Fruit fly (Drosophila melanogaster) whole organism, embryonic: ENCODE data around the gene CG15643.

Source experiments
- CG10431 ChIP-seq: fragments of 200-800 bp; sonication (Bioruptor generic); optimal IDR thresholded peaks from 3 replicates; lab custom pipeline; 2018; ENCODE audit warnings: missing biosample characterization, mild to moderate bottlenecking, missing genetic modification characterization
- CG11695 ChIP-seq: fragments of 200-800 bp; sonication (Bioruptor generic); IDR thresholded peaks from 3 replicates; pipeline ENCODE4 v1.3.6; 2022; ENCODE audit warnings: missing biosample characterization, missing genetic modification characterization
- CG12219 ChIP-seq: fragments of 200-800 bp; sonication (Bioruptor generic); optimal IDR thresholded peaks from 3 replicates; lab custom pipeline; 2018; ENCODE audit warnings: missing biosample characterization, mild to moderate bottlenecking, missing genetic modification characterization
- CG12299 ChIP-seq: fragments of 200-800 bp; sonication (Bioruptor generic); optimal IDR thresholded peaks from 2 replicates; lab custom pipeline; 2018; ENCODE audit warnings: missing biosample characterization, mild to moderate bottlenecking, missing genetic modification characterization
- CG1233 ChIP-seq: fragments of 200-800 bp; sonication (Bioruptor generic); optimal IDR thresholded peaks from 4 replicates; lab custom pipeline; 2018; ENCODE audit warnings: missing biosample characterization, mild to moderate bottlenecking, missing genetic modification characterization
- CG13424 ChIP-seq: fragments of 200-800 bp; sonication (Bioruptor generic); optimal IDR thresholded peaks from 2 replicates; lab custom pipeline; 2019; ENCODE audit warnings: missing biosample characterization, mild to moderate bottlenecking, missing genetic modification characterization, moderate library complexity
- CG14667 ChIP-seq: fragments of 200-800 bp; sonication (Bioruptor generic); IDR thresholded peaks from 2 replicates; pipeline ENCODE4 v1.3.6; 2022; ENCODE audit warnings: missing biosample characterization, missing genetic modification characterization
- CG16813 ChIP-seq: fragments of 200-800 bp; sonication (Bioruptor generic); IDR thresholded peaks from 3 replicates; pipeline ENCODE4 v1.3.6; 2022; ENCODE audit warnings: missing biosample characterization, missing genetic modification characterization; ENCODE audit not compliant: partially characterized antibody
- CG16815 ChIP-seq: fragments of 200-800 bp; sonication (Bioruptor generic); optimal IDR thresholded peaks from 3 replicates; lab custom pipeline; 2017; ENCODE audit warnings: missing biosample characterization, mild to moderate bottlenecking, missing genetic modification characterization
- CG17385 ChIP-seq: fragments of 200-800 bp; sonication (Bioruptor generic); optimal IDR thresholded peaks from 3 replicates; lab custom pipeline; 2018; ENCODE audit warnings: missing biosample characterization, mild to moderate bottlenecking, missing genetic modification characterization
- CG18011 ChIP-seq: fragments of 200-800 bp; sonication (Bioruptor generic); optimal IDR thresholded peaks from 2 replicates; lab custom pipeline; 2017; ENCODE audit warnings: missing biosample characterization, missing genetic modification characterization, mild to moderate bottlenecking, moderate library complexity, missing genotype
- CG2875 ChIP-seq: fragments of 200-800 bp; sonication (Bioruptor generic); optimal IDR thresholded peaks from 2 replicates; lab custom pipeline; 2017; ENCODE audit warnings: missing biosample characterization, mild to moderate bottlenecking, missing genetic modification characterization, missing genetic modification reagents
- CG30020 ChIP-seq: fragments of 200-800 bp; optimal IDR thresholded peaks from 2 replicates; lab custom pipeline; 2019; ENCODE audit warnings: missing biosample characterization, mild to moderate bottlenecking, missing genetic modification characterization, moderate library complexity
- CG30403 ChIP-seq: fragments of 200-800 bp; sonication (Bioruptor generic); optimal IDR thresholded peaks from 3 replicates; lab custom pipeline; 2016; ENCODE audit warnings: missing biosample characterization, missing genetic modification characterization
- CG3281 ChIP-seq: fragments of 200-800 bp; sonication (Bioruptor generic); optimal IDR thresholded peaks from 3 replicates; lab custom pipeline; 2017; ENCODE audit warnings: missing biosample characterization, mild to moderate bottlenecking, missing genetic modification characterization
- CG4424 ChIP-seq: fragments of 200-800 bp; sonication (Bioruptor generic); optimal IDR thresholded peaks from 3 replicates; lab custom pipeline; 2016; ENCODE audit warnings: missing biosample characterization, missing genetic modification characterization
- CG4820 ChIP-seq: fragments of 200-800 bp; sonication (Bioruptor generic); optimal IDR thresholded peaks from 3 replicates; lab custom pipeline; 2016; ENCODE audit warnings: missing biosample characterization, missing genetic modification characterization
- CG6683 ChIP-seq: fragments of 200-800 bp; sonication (Bioruptor generic); optimal IDR thresholded peaks from 2 replicates; lab custom pipeline; 2017; ENCODE audit warnings: missing biosample characterization, mild to moderate bottlenecking, missing genetic modification characterization, missing genetic modification reagents
- CG6689 ChIP-seq: fragments of 200-800 bp; sonication (Bioruptor generic); IDR thresholded peaks from 2 replicates; pipeline ENCODE4 v1.3.6; 2022; ENCODE audit warnings: missing biosample characterization, missing genetic modification characterization
- CG6791 ChIP-seq: fragments of 200-800 bp; sonication (Bioruptor generic); IDR thresholded peaks from 3 replicates; pipeline ENCODE4 v1.3.6; 2022; ENCODE audit warnings: missing biosample characterization, missing genetic modification characterization; ENCODE audit not compliant: partially characterized antibody
- CG8944 ChIP-seq: fragments of 200-800 bp; sonication (Bioruptor generic); optimal IDR thresholded peaks from 3 replicates; lab custom pipeline; 2016; ENCODE audit warnings: missing biosample characterization, missing genetic modification characterization
- CG9727 ChIP-seq: fragments of 200-800 bp; sonication (Bioruptor generic); optimal IDR thresholded peaks from 3 replicates; lab custom pipeline; 2017; ENCODE audit warnings: missing biosample characterization, mild to moderate bottlenecking, missing genetic modification characterization
- CG9817 ChIP-seq: fragments of 200-800 bp; sonication (Bioruptor generic); optimal IDR thresholded peaks from 2 replicates; lab custom pipeline; 2018; ENCODE audit warnings: missing biosample characterization, mild to moderate bottlenecking, missing genetic modification characterization, moderate library complexity
- Doc2 ChIP-seq: fragments of 200-800 bp; sonication (Bioruptor generic); IDR thresholded peaks from 2 replicates; pipeline ENCODE4 v1.3.6; 2022; ENCODE audit warnings: missing biosample characterization, missing genetic modification characterization
- Dref ChIP-seq: fragments of 200-800 bp; sonication (Bioruptor generic); IDR thresholded peaks from 2 replicates; pipeline ENCODE4 v1.3.6; 2022; ENCODE audit warnings: missing biosample characterization, missing genetic modification characterization
- ERR ChIP-seq: fragments of 200-800 bp; sonication (Bioruptor generic); optimal IDR thresholded peaks from 2 replicates; lab custom pipeline; 2016; ENCODE audit warnings: missing biosample characterization, missing genetic modification characterization
- Hsf ChIP-seq: fragments of 200-800 bp; sonication (Bioruptor generic); optimal IDR thresholded peaks from 3 replicates; lab custom pipeline; 2016; ENCODE audit warnings: missing biosample characterization, missing genetic modification characterization
- NC2β ChIP-seq: fragments of 200-800 bp; sonication (Bioruptor generic); optimal IDR thresholded peaks from 2 replicates; lab custom pipeline; 2016; ENCODE audit warnings: missing biosample characterization, missing genetic modification characterization
- NFAT ChIP-seq: fragments of 200-800 bp; sonication (Bioruptor generic); IDR thresholded peaks from 2 replicates; pipeline ENCODE4 v1.3.6; 2022; ENCODE audit warnings: missing biosample characterization, missing genetic modification characterization
- Optix ChIP-seq: fragments of 200-800 bp; sonication (Bioruptor generic); IDR thresholded peaks from 3 replicates; pipeline ENCODE4 v1.3.6; 2022; ENCODE audit warnings: missing biosample characterization, missing genetic modification characterization
- Sox100B ChIP-seq: fragments of 200-800 bp; sonication (Bioruptor generic); optimal IDR thresholded peaks from 3 replicates; lab custom pipeline; 2018; ENCODE audit warnings: missing biosample characterization, mild to moderate bottlenecking, missing genetic modification characterization
- bsh ChIP-seq, 2 experiments: fragments of 200-800 bp; sonication (Bioruptor generic); optimal IDR thresholded peaks; 2 replicates each; lab custom pipeline; 2017 to 2018; ENCODE audit warnings: mild to moderate bottlenecking in 2 of 2, missing biosample characterization in 2 of 2, missing genetic modification characterization in 2 of 2, moderate library complexity in 1 of 2
- cato ChIP-seq: fragments of 200-800 bp; sonication (Bioruptor generic); optimal IDR thresholded peaks from 2 replicates; lab custom pipeline; 2016; ENCODE audit warnings: missing biosample characterization, missing genetic modification characterization, borderline replicate concordance
- da ChIP-seq: fragments of 200-800 bp; sonication (Bioruptor generic); optimal IDR thresholded peaks from 2 replicates; lab custom pipeline; 2016; ENCODE audit warnings: missing biosample characterization, missing genetic modification characterization
- esg ChIP-seq: fragments of 200-800 bp; sonication (Bioruptor generic); conservative IDR thresholded peaks from 2 replicates; pipeline ENCODE4 v1.3.6; 2022; ENCODE audit warnings: missing biosample characterization, missing genetic modification characterization
- exex ChIP-seq: fragments of 200-800 bp; sonication (Bioruptor generic); optimal IDR thresholded peaks from 4 replicates; lab custom pipeline; 2018; ENCODE audit warnings: missing biosample characterization, mild to moderate bottlenecking, missing genetic modification characterization, moderate library complexity
- gem ChIP-seq: fragments of 200-800 bp; sonication (Bioruptor generic); optimal IDR thresholded peaks from 2 replicates; lab custom pipeline; 2019; ENCODE audit warnings: missing biosample characterization, mild to moderate bottlenecking, missing genetic modification characterization, moderate library complexity
- gsb-n ChIP-seq: fragments of 200-800 bp; sonication (Bioruptor generic); optimal IDR thresholded peaks from 3 replicates; lab custom pipeline; 2018; ENCODE audit warnings: missing biosample characterization, mild to moderate bottlenecking, missing genetic modification characterization
- gt ChIP-seq: fragments of 200-800 bp; sonication (Bioruptor generic); IDR thresholded peaks from 2 replicates; pipeline ENCODE4 v1.3.6; 2022; ENCODE audit warnings: missing biosample characterization, missing genetic modification characterization
- ham ChIP-seq: fragments of 200-800 bp; sonication (Bioruptor generic); IDR thresholded peaks from 2 replicates; pipeline ENCODE4 v1.3.6; 2022; ENCODE audit warnings: missing biosample characterization, missing genetic modification characterization
- hkb ChIP-seq, 2 experiments: fragments of 200-800 bp in 1 of 2; fragments of >200 bp in 1 of 2; sonication (Bioruptor generic) in 1 of 2; IDR thresholded peaks in 1 of 2; optimal IDR thresholded peaks in 1 of 2; 2 replicates each; pipeline versions ENCODE4 v1.3.6 to Lab custom; 2017 to 2022; ENCODE audit warnings: missing biosample characterization in 1 of 2, missing genetic modification characterization in 1 of 2
- insv ChIP-seq, 2 experiments: fragments of 200-800 bp; sonication (Bioruptor generic); optimal IDR thresholded peaks; 3 replicates each; lab custom pipeline; 2016 to 2018; ENCODE audit warnings: missing biosample characterization in 2 of 2, missing genetic modification characterization in 2 of 2
- jumu ChIP-seq: fragments of 200-800 bp; sonication (Bioruptor generic); optimal IDR thresholded peaks from 3 replicates; lab custom pipeline; 2016; ENCODE audit warnings: missing biosample characterization, missing genetic modification characterization
- odd ChIP-seq: fragments of 200-800 bp; sonication (Bioruptor generic); optimal IDR thresholded peaks from 2 replicates; lab custom pipeline; 2017; ENCODE audit warnings: missing biosample characterization, mild to moderate bottlenecking, missing genetic modification characterization
- pum ChIP-seq: fragments of 200-800 bp; sonication (Bioruptor generic); optimal IDR thresholded peaks from 2 replicates; lab custom pipeline; 2016; ENCODE audit warnings: missing biosample characterization, missing genetic modification characterization
- schlank ChIP-seq: fragments of 200-800 bp; sonication (Bioruptor generic); optimal IDR thresholded peaks from 2 replicates; lab custom pipeline; 2018; ENCODE audit warnings: missing biosample characterization, mild to moderate bottlenecking, missing genetic modification characterization
- tap ChIP-seq: fragments of 200-800 bp; optimal IDR thresholded peaks from 3 replicates; lab custom pipeline; 2019; ENCODE audit warnings: missing biosample characterization, mild to moderate bottlenecking, missing genetic modification characterization, moderate library complexity
- unc-4 ChIP-seq: fragments of 200-800 bp; sonication (Bioruptor generic); IDR thresholded peaks from 2 replicates; pipeline ENCODE4 v1.3.6; 2022; ENCODE audit warnings: missing biosample characterization, missing genetic modification characterization; ENCODE audit not compliant: partially characterized antibody
- wor ChIP-seq: fragments of 200-800 bp; sonication (Bioruptor generic); IDR thresholded peaks from 2 replicates; pipeline ENCODE4 v1.3.6; 2022; ENCODE audit warnings: missing biosample characterization, missing genetic modification characterization
- yki ChIP-seq: fragments of >200 bp; optimal IDR thresholded peaks from 3 replicates; lab custom pipeline; 2018
- zfh2 ChIP-seq: fragments of 200-800 bp; sonication (Bioruptor generic); optimal IDR thresholded peaks from 2 replicates; lab custom pipeline; 2016; ENCODE audit warnings: missing biosample characterization, missing genetic modification characterization

The CG15643 gene

DNA sequence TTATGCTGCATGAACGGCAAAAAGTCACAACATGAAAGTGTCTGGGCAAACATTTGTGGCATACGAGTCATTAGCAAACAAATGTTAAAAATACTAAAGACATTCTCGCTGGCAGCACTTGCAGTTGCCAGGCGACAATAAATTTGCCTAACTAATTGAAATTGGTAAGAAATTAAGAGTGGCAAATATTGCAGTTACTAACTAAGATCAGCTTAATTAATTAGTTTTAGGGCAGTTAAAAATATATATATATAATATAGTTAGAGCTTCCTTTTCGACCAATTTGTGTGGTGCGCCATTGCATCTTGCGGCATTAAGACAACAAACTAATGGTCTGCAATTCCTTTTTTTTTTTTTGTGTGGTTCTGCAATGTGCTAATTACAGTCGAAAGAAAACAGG, 46.0 kb upstream of the CG15643 start (continued):
- TF ChIP-seq da (GFP tag; lab: Kevin White, UChicago) (no peak), CG11695 (GFP tag; lab: Robert Waterston, UW) (no peak), CG6689 (GFP tag; lab: Robert Waterston, UW) (peak; percentile 50), insv (GFP tag; optimal IDR thresholded peaks at IDR 0.05; lab: Kevin White, UChicago) (no peak), jumu (GFP tag; lab: Kevin White, UChicago) (no peak), NC2β (GFP tag; lab: Kevin White, UChicago) (no peak), CG4424 (GFP tag; lab: Kevin White, UChicago) (no peak), CG10431 (GFP tag; lab: Kevin White, UChicago) (no peak), exex (tag; lab: Kevin White, UChicago) (no peak), cato (no peak), CG9727 (GFP tag; lab: Kevin White, UChicago) (peak; percentile 29), CG4820 (GFP tag; lab: Kevin White, UChicago) (peak; percentile 5), CG14667 (GFP tag; lab: Robert Waterston, UW) (no peak), gem (peak; percentile 66), CG16815 (GFP tag; lab: Kevin White, UChicago) (no peak), pum (GFP tag; lab: Kevin White, UChicago) (no peak), ERR (no peak), bsh (GFP tag; optimal IDR thresholded peaks at IDR 0.05; lab: Kevin White, UChicago) (peak in 1 of 2 experiments; percentile 78), CG9817 (tag; lab: Kevin White, UChicago) (no peak), tap (tag; lab: Kevin White, UChicago) (peak; percentile 22), schlank (tag; lab: Kevin White, UChicago) (no peak), CG12299 (tag; lab: Kevin White, UChicago) (no peak), yki (no peak), Sox100B (GFP tag; lab: Kevin White, UChicago) (no peak), CG18011 (GFP tag; lab: Kevin White, UChicago) (no peak), unc-4 (GFP tag; lab: Robert Waterston, UW) (no peak), Dref (GFP tag; lab: Robert Waterston, UW) (no peak), hkb (optimal IDR thresholded peaks at IDR 0.05; lab: Kevin White, UChicago) (no peak), hkb (GFP tag; IDR thresholded peaks at IDR 0.05; lab: Robert Waterston, UW) (peak; percentile 58; the same call in 1 of the 2 replicates), odd (GFP tag; lab: Kevin White, UChicago) (no peak), NFAT (GFP tag; lab: Robert Waterston, UW) (no peak), CG8944 (GFP tag; lab: Kevin White, UChicago) (no peak), CG30020 (tag; lab: Kevin White, UChicago) (no peak), CG13424 (tag; lab: Kevin White, UChicago) (peak; percentile 5), gt (GFP tag; lab: Robert Waterston, UW) (no peak), CG17385 (GFP tag; lab: Kevin White, UChicago) (peak; percentile 11), gsb-n (tag; lab: Kevin White, UChicago) (peak; percentile 59), CG12219 (GFP tag; lab: Kevin White, UChicago) (no peak), Hsf (no peak), Optix (GFP tag; lab: Robert Waterston, UW) (0 out of 3 replicates have a peak, but pooled peaks have one; percentile 55), Doc2 (GFP tag; lab: Robert Waterston, UW) (no peak), ham (GFP tag; lab: Robert Waterston, UW) (no peak), zfh2 (GFP tag; lab: Kevin White, UChicago) (no peak), CG16813 (GFP tag; lab: Robert Waterston, UW) (no peak), CG1233 (GFP tag; lab: Kevin White, UChicago) (no peak), CG3281 (GFP tag; lab: Kevin White, UChicago) (no peak), CG2875 (peak; percentile 10), CG30403 (GFP tag; lab: Kevin White, UChicago) (no peak), CG6683 (GFP tag; lab: Kevin White, UChicago) (no peak), esg (no peak; the same call in 1 of the 2 replicates), wor (GFP tag; lab: Robert Waterston, UW) (no peak), CG6791 (GFP tag; lab: Robert Waterston, UW) (no peak)
